Fruit fly (Drosophila melanogaster) whole organism, embryonic: ENCODE measurements around the gene CG31098.

Experiments used
- Ada2b ChIP-seq: fragments of 200-800 bp; sonication (Bioruptor generic); IDR thresholded peaks from 2 replicates; pipeline ENCODE4 v1.3.6; 2022; ENCODE audit warnings: missing biosample characterization, missing genetic modification characterization
- CG10565 ChIP-seq: fragments of 200-800 bp; sonication (Bioruptor generic); optimal IDR thresholded peaks from 3 replicates; lab custom pipeline; 2016; ENCODE audit warnings: missing biosample characterization, mild to moderate bottlenecking, missing genetic modification characterization
- CG12391 ChIP-seq: fragments of 200-800 bp; sonication (Bioruptor generic); optimal IDR thresholded peaks from 3 replicates; lab custom pipeline; 2018; ENCODE audit warnings: missing biosample characterization, mild to moderate bottlenecking, missing genetic modification characterization, moderate library complexity
- CG13624 ChIP-seq: fragments of 200-800 bp; sonication (Bioruptor generic); optimal IDR thresholded peaks from 2 replicates; lab custom pipeline; 2016; ENCODE audit warnings: missing biosample characterization, missing genetic modification characterization
- CG14965 ChIP-seq: fragments of 200-800 bp; sonication (Bioruptor generic); optimal IDR thresholded peaks from 2 replicates; lab custom pipeline; 2016; ENCODE audit warnings: missing biosample characterization, missing genetic modification characterization, borderline replicate concordance
- CG17385 ChIP-seq: fragments of 200-800 bp; sonication (Bioruptor generic); optimal IDR thresholded peaks from 3 replicates; lab custom pipeline; 2018; ENCODE audit warnings: missing biosample characterization, mild to moderate bottlenecking, missing genetic modification characterization
- CG17568 ChIP-seq: fragments of 200-800 bp; sonication (Bioruptor generic); optimal IDR thresholded peaks from 2 replicates; lab custom pipeline; 2018; ENCODE audit warnings: missing biosample characterization, mild to moderate bottlenecking, missing genetic modification characterization, moderate library complexity
- CG2712 ChIP-seq: fragments of 200-800 bp; optimal IDR thresholded peaks from 3 replicates; lab custom pipeline; 2019; ENCODE audit warnings: missing biosample characterization, mild to moderate bottlenecking, missing genetic modification characterization, moderate library complexity
- CG30403 ChIP-seq: fragments of 200-800 bp; sonication (Bioruptor generic); optimal IDR thresholded peaks from 3 replicates; lab custom pipeline; 2016; ENCODE audit warnings: missing biosample characterization, missing genetic modification characterization
- CG31224 ChIP-seq: fragments of 200-800 bp; sonication (Bioruptor generic); IDR thresholded peaks from 2 replicates; pipeline ENCODE4 v1.3.6; 2022; ENCODE audit warnings: missing biosample characterization, missing genetic modification characterization
- CG32767 ChIP-seq: fragments of 200-800 bp; sonication (Bioruptor generic); IDR thresholded peaks from 2 replicates; pipeline ENCODE4 v1.3.6; 2022; ENCODE audit warnings: missing biosample characterization, missing genetic modification characterization
- CG34422 ChIP-seq: fragments of 200-800 bp; sonication (Bioruptor generic); IDR thresholded peaks from 3 replicates; pipeline ENCODE4 v1.3.6; 2022; ENCODE audit warnings: missing biosample characterization, missing genetic modification characterization
- CG3995 ChIP-seq: fragments of 200-800 bp; sonication (Bioruptor generic); optimal IDR thresholded peaks from 3 replicates; lab custom pipeline; 2016; ENCODE audit warnings: missing biosample characterization, missing genetic modification characterization
- CG4360 ChIP-seq: fragments of 200-800 bp; sonication (Bioruptor generic); IDR thresholded peaks from 2 replicates; pipeline ENCODE4 v1.3.6; 2022; ENCODE audit warnings: missing biosample characterization, missing genetic modification characterization
- CG4730 ChIP-seq: fragments of 200-800 bp; sonication (Bioruptor generic); IDR thresholded peaks from 2 replicates; pipeline ENCODE4 v1.3.6; 2022; ENCODE audit warnings: missing biosample characterization, missing genetic modification characterization
- CG4854 ChIP-seq: fragments of 200-800 bp; sonication (Bioruptor generic); optimal IDR thresholded peaks from 2 replicates; lab custom pipeline; 2016; ENCODE audit warnings: missing biosample characterization, missing genetic modification characterization, inconsistent platforms
- CG6272 ChIP-seq: fragments of 200-800 bp; sonication (Bioruptor generic); IDR thresholded peaks from 2 replicates; pipeline ENCODE4 v1.3.6; 2022; ENCODE audit warnings: missing biosample characterization, missing genetic modification characterization
- CG7372 ChIP-seq: fragments of 200-800 bp; sonication (Bioruptor generic); IDR thresholded peaks from 2 replicates; pipeline ENCODE4 v1.3.6; 2022; ENCODE audit warnings: missing biosample characterization, missing genetic modification characterization
- CG7963 ChIP-seq: fragments of 200-800 bp; sonication (Bioruptor generic); IDR thresholded peaks from 3 replicates; pipeline ENCODE4 v1.3.6; 2022; ENCODE audit warnings: missing biosample characterization, missing genetic modification characterization; ENCODE audit not compliant: partially characterized antibody
- Dfd ChIP-seq, 2 experiments: fragments of >200 bp; optimal IDR thresholded peaks; 2 replicates each; lab custom pipeline; 2017; ENCODE audit warnings: missing biosample characterization in 2 of 2, missing genetic modification characterization in 2 of 2
- HHEX ChIP-seq: fragments of 200-800 bp; sonication (Bioruptor generic); optimal IDR thresholded peaks from 3 replicates; lab custom pipeline; 2017; ENCODE audit warnings: missing biosample characterization, mild to moderate bottlenecking, missing genetic modification characterization, missing genetic modification reagents
- Hsf ChIP-seq: fragments of 200-800 bp; sonication (Bioruptor generic); optimal IDR thresholded peaks from 3 replicates; lab custom pipeline; 2016; ENCODE audit warnings: missing biosample characterization, missing genetic modification characterization
- Max ChIP-seq: fragments of 200-800 bp; sonication (Bioruptor generic); optimal IDR thresholded peaks from 2 replicates; lab custom pipeline; 2016; ENCODE audit warnings: missing biosample characterization, mild to moderate bottlenecking, missing genetic modification characterization
- NC2β ChIP-seq: fragments of 200-800 bp; sonication (Bioruptor generic); optimal IDR thresholded peaks from 2 replicates; lab custom pipeline; 2016; ENCODE audit warnings: missing biosample characterization, missing genetic modification characterization
- Neu2 ChIP-seq: fragments of 200-800 bp; sonication (Bioruptor generic); optimal IDR thresholded peaks from 3 replicates; lab custom pipeline; 2016; ENCODE audit warnings: missing biosample characterization, missing genetic modification characterization, borderline replicate concordance
- Oaz ChIP-seq: fragments of 200-800 bp; sonication (Bioruptor generic); IDR thresholded peaks from 2 replicates; pipeline ENCODE4 v1.3.6; 2022; ENCODE audit warnings: missing biosample characterization, missing genetic modification characterization
- Ssrp ChIP-seq: fragments of 200-800 bp; sonication (Bioruptor generic); optimal IDR thresholded peaks from 2 replicates; lab custom pipeline; 2018; ENCODE audit warnings: missing biosample characterization, mild to moderate bottlenecking, missing genetic modification characterization, moderate library complexity
- TFAM ChIP-seq: fragments of 200-800 bp; sonication (Bioruptor generic); optimal IDR thresholded peaks from 2 replicates; lab custom pipeline; 2017; ENCODE audit warnings: missing biosample characterization, missing genetic modification characterization, inconsistent platforms
- Taf1 ChIP-seq: fragments of 200-800 bp; sonication (Bioruptor generic); IDR thresholded peaks from 2 replicates; pipeline ENCODE4 v1.3.6; 2022; ENCODE audit warnings: missing biosample characterization, missing genetic modification characterization
- ab ChIP-seq: fragments of 200-800 bp; sonication (Bioruptor generic); optimal IDR thresholded peaks from 2 replicates; lab custom pipeline; 2016; ENCODE audit warnings: missing biosample characterization, missing genetic modification characterization
- abd-A ChIP-seq: fragments of 200-800 bp; sonication (Bioruptor generic); optimal IDR thresholded peaks from 3 replicates; lab custom pipeline; 2019; ENCODE audit warnings: missing biosample characterization, mild to moderate bottlenecking, missing genetic modification characterization, moderate library complexity
- ato ChIP-seq: fragments of 200-800 bp; sonication (Bioruptor generic); IDR thresholded peaks from 2 replicates; pipeline ENCODE4 v1.3.6; 2022; ENCODE audit warnings: missing biosample characterization, missing genetic modification characterization; ENCODE audit not compliant: partially characterized antibody
- cg ChIP-seq: fragments of 200-800 bp; sonication (Bioruptor generic); optimal IDR thresholded peaks from 3 replicates; lab custom pipeline; 2019; ENCODE audit warnings: missing biosample characterization, mild to moderate bottlenecking, missing genetic modification characterization, moderate library complexity
- dpn ChIP-seq, 2 experiments: fragments of 200-800 bp; sonication (Bioruptor generic); optimal IDR thresholded peaks; 3 replicates each; lab custom pipeline; 2016; ENCODE audit warnings: missing biosample characterization in 2 of 2, missing genetic modification characterization in 2 of 2
- ftz-f1 ChIP-seq: fragments of 200-800 bp; sonication (Bioruptor generic); optimal IDR thresholded peaks from 2 replicates; lab custom pipeline; 2016; ENCODE audit warnings: missing biosample characterization, missing genetic modification characterization
- fu2 ChIP-seq: fragments of 200-800 bp; sonication (Bioruptor generic); optimal IDR thresholded peaks from 2 replicates; lab custom pipeline; 2016; ENCODE audit warnings: missing biosample characterization, missing genetic modification characterization
- hb ChIP-seq: fragments of 200-800 bp; sonication (Bioruptor generic); IDR thresholded peaks from 3 replicates; pipeline ENCODE4 v1.3.6; 2022; ENCODE audit warnings: missing biosample characterization, missing genetic modification characterization; ENCODE audit not compliant: partially characterized antibody
- hkb ChIP-seq, 2 experiments: fragments of 200-800 bp in 1 of 2; fragments of >200 bp in 1 of 2; sonication (Bioruptor generic) in 1 of 2; IDR thresholded peaks in 1 of 2; optimal IDR thresholded peaks in 1 of 2; 2 replicates each; pipeline versions ENCODE4 v1.3.6 to Lab custom; 2017 to 2022; ENCODE audit warnings: missing biosample characterization in 1 of 2, missing genetic modification characterization in 1 of 2
- hth ChIP-seq: fragments of >200 bp; optimal IDR thresholded peaks from 2 replicates; lab custom pipeline; 2017; ENCODE audit warnings: inconsistent platforms
- insv ChIP-seq, 2 experiments: fragments of 200-800 bp; sonication (Bioruptor generic); optimal IDR thresholded peaks; 3 replicates each; lab custom pipeline; 2016 to 2018; ENCODE audit warnings: missing biosample characterization in 2 of 2, missing genetic modification characterization in 2 of 2
- jumu ChIP-seq: fragments of 200-800 bp; sonication (Bioruptor generic); optimal IDR thresholded peaks from 3 replicates; lab custom pipeline; 2016; ENCODE audit warnings: missing biosample characterization, missing genetic modification characterization
- lbe ChIP-seq: fragments of 200-800 bp; sonication (Bioruptor generic); optimal IDR thresholded peaks from 2 replicates; lab custom pipeline; 2016; ENCODE audit warnings: missing biosample characterization, mild to moderate bottlenecking, missing genetic modification characterization
- pfk ChIP-seq: fragments of 200-800 bp; sonication (Bioruptor generic); optimal IDR thresholded peaks from 2 replicates; lab custom pipeline; 2018; ENCODE audit warnings: missing biosample characterization, mild to moderate bottlenecking, missing genetic modification characterization, moderate library complexity
- rib ChIP-seq: fragments of 200-800 bp; sonication (Bioruptor generic); IDR thresholded peaks from 2 replicates; pipeline ENCODE4 v1.3.6; 2022; ENCODE audit warnings: missing biosample characterization, missing genetic modification characterization
- sisA ChIP-seq: fragments of 200-800 bp; sonication (Bioruptor generic); IDR thresholded peaks from 2 replicates; pipeline ENCODE4 v1.3.6; 2022; ENCODE audit warnings: missing biosample characterization, missing genetic modification characterization
- slbo ChIP-seq: fragments of 200-800 bp; sonication (Bioruptor generic); IDR thresholded peaks from 2 replicates; pipeline ENCODE4 v1.3.6; 2022; ENCODE audit warnings: missing biosample characterization, missing genetic modification characterization
- sna ChIP-seq: fragments of 200-800 bp; sonication (Bioruptor generic); IDR thresholded peaks from 2 replicates; pipeline ENCODE4 v1.3.6; 2022; ENCODE audit warnings: missing biosample characterization, missing genetic modification characterization; ENCODE audit not compliant: partially characterized antibody
- ssp ChIP-seq: fragments of 200-800 bp; sonication (Bioruptor generic); IDR thresholded peaks from 2 replicates; pipeline ENCODE4 v1.3.6; 2022; ENCODE audit warnings: missing biosample characterization, missing genetic modification characterization
- toy ChIP-seq: fragments of 200-800 bp; sonication (Bioruptor generic); IDR thresholded peaks from 2 replicates; pipeline ENCODE4 v1.3.6; 2022; ENCODE audit warnings: missing biosample characterization, missing genetic modification characterization
- usp ChIP-seq: fragments of >200 bp; optimal IDR thresholded peaks from 2 replicates; lab custom pipeline; 2017; ENCODE audit warnings: missing biosample characterization, missing genetic modification characterization
- yki ChIP-seq: fragments of >200 bp; optimal IDR thresholded peaks from 3 replicates; lab custom pipeline; 2018

The CG31098 gene

dm6 chr3R:25265589-25266201 is 27.1 kb downstream of the CG31098 start, which contains the start of the genes GlnRS and RIOK2 (continued):
- no peak for TF ChIP-seq abd-A (tag; lab: Kevin White, UChicago)
- TF ChIP-seq CG34422 = peak; percentile 85; the same call in 2 of the 3 replicates
- no peak for TF ChIP-seq CG4360 (GFP tag; lab: Robert Waterston, UW)
- no peak for TF ChIP-seq insv (GFP tag; optimal IDR thresholded peaks at IDR 0.05; lab: Kevin White, UChicago)
- no peak for TF ChIP-seq HHEX (GFP tag; lab: Kevin White, UChicago)
- TF ChIP-seq dpn (GFP tag; optimal IDR thresholded peaks at IDR 0.05; lab: Kevin White, UChicago) = peak in 1 of 2 experiments; percentile 18
- peak; percentile 43; the same call in 1 of the 2 replicates for TF ChIP-seq slbo
- no peak for TF ChIP-seq Ssrp (tag; lab: Kevin White, UChicago)
- TF ChIP-seq CG30403 = peak; percentile 6
- TF ChIP-seq CG17385 (GFP tag; lab: Kevin White, UChicago) = no peak
- peak; percentile 93 for TF ChIP-seq hb (GFP tag; lab: Robert Waterston, UW)
- TF ChIP-seq fu2 = no peak
- no peak for TF ChIP-seq cg (GFP tag; lab: Kevin White, UChicago)
- TF ChIP-seq Dfd (GFP tag; optimal IDR thresholded peaks at IDR 0.05; lab: Kevin White, UChicago) = peak in 1 of 2 experiments; percentile 79
- no peak for TF ChIP-seq CG32767 (GFP tag; lab: Robert Waterston, UW)
- no peak for TF ChIP-seq usp (GFP tag; lab: Kevin White, UChicago)
- peak; percentile 45 for TF ChIP-seq NC2β (GFP tag; lab: Kevin White, UChicago)
- no peak for TF ChIP-seq ftz-f1
- peak; percentile 75 for TF ChIP-seq CG13624 (GFP tag; lab: Kevin White, UChicago)
- no peak for TF ChIP-seq CG10565 (GFP tag; lab: Kevin White, UChicago)
- no peak for TF ChIP-seq hth (lab: Kevin White, UChicago)
- TF ChIP-seq ssp = peak; percentile 100
- no peak for TF ChIP-seq CG7372 (GFP tag; lab: Robert Waterston, UW)
- peak; percentile 35 for TF ChIP-seq Hsf (GFP tag; lab: Kevin White, UChicago)
- no peak for TF ChIP-seq Oaz (GFP tag; lab: Robert Waterston, UW)
- TF ChIP-seq CG6272 (GFP tag; lab: Robert Waterston, UW) = no peak
- TF ChIP-seq CG17568 (GFP tag; lab: Kevin White, UChicago) = no peak
- peak; percentile 93 for TF ChIP-seq sna
- TF ChIP-seq ab = no peak
- TF ChIP-seq CG4730 (GFP tag; lab: Robert Waterston, UW) = no peak
- peak; percentile 90 for TF ChIP-seq ato
- peak; percentile 48 for TF ChIP-seq CG2712 (tag; lab: Kevin White, UChicago)
- TF ChIP-seq yki = no peak
- no peak for TF ChIP-seq rib
- TF ChIP-seq CG12391 (tag; lab: Kevin White, UChicago) = peak; percentile 31
- peak; percentile 93 for TF ChIP-seq CG7963
- TF ChIP-seq Neu2 (GFP tag; lab: Kevin White, UChicago) = peak; percentile 10
- TF ChIP-seq hkb (optimal IDR thresholded peaks at IDR 0.05; lab: Kevin White, UChicago) = no peak
- TF ChIP-seq hkb (GFP tag; IDR thresholded peaks at IDR 0.05; lab: Robert Waterston, UW) = no peak
- TF ChIP-seq sisA = no peak
- no peak for TF ChIP-seq Ada2b
- TF ChIP-seq CG14965 (GFP tag; lab: Kevin White, UChicago) = no peak
- TF ChIP-seq TFAM = no peak
- TF ChIP-seq CG31224 = no peak
- peak; percentile 97 for TF ChIP-seq Max (GFP tag; lab: Kevin White, UChicago)
- TF ChIP-seq Taf1 (GFP tag; lab: Robert Waterston, UW) = no peak
- TF ChIP-seq CG4854 = no peak
- no peak for TF ChIP-seq jumu (GFP tag; lab: Kevin White, UChicago)
- peak; percentile 50 for TF ChIP-seq CG3995 (GFP tag; lab: Kevin White, UChicago)
- TF ChIP-seq pfk (GFP tag; lab: Kevin White, UChicago) = no peak
- no peak for TF ChIP-seq lbe (GFP tag; lab: Kevin White, UChicago)
- no peak for TF ChIP-seq toy (GFP tag; lab: Robert Waterston, UW)
